Worm (Caenorhabditis elegans): Measurements from ENCODE around the gene C08F1.8.

ce11 chrII:1763072-1763471 lies 45.0 kb downstream of the C08F1.8 start, which contains the start of gene math-28:
- no peak for TF ChIP-seq ama-1 (optimal IDR thresholded peaks at IDR 0.05)
- no peak for TF ChIP-seq zag-1 (tag; optimal IDR thresholded peaks at IDR 0.05)
- no peak for TF ChIP-seq rnt-1 (tag; optimal IDR thresholded peaks at IDR 0.05)
- TF ChIP-seq isw-1 (GFP tag; IDR thresholded peaks at IDR 0.05): no peak
- TF ChIP-seq ztf-11 (tag; optimal IDR thresholded peaks at IDR 0.05): no peak
- no peak for TF ChIP-seq lin-15B (tag; optimal IDR thresholded peaks at IDR 0.05)
- TF ChIP-seq fkh-10 (GFP tag; optimal IDR thresholded peaks at IDR 0.05): no peak
- TF ChIP-seq C16A3.4 (tag; optimal IDR thresholded peaks at IDR 0.05): no peak
- no peak for TF ChIP-seq nhr-28 (tag; optimal IDR thresholded peaks at IDR 0.05)

All from whole organism, L1 larva.